Fruit fly (Drosophila melanogaster): ENCODE results near the gene toe.

DNA sequence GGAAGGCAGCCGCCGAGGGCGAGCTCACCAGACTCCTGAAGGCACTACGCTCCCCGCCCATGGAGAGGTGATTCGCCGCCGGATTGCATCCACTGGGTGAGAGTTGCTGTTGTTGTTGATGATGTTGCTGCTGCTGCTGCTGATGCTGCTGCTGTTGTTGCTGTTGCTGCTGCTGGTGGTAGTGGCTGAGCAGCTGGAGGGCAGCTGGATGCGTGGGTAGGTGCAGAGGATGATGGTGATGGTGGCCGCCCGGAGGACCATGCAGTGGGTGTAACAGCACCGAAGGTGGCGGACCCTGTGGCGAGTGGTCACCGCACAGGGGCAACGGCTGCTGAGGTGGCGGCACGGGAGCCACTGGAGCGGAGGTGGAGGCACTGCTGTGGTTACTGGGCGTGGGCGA is 31.1 kb upstream of the toe start:
- no peak for TF ChIP-seq Sin3A (optimal IDR thresholded peaks at IDR 0.05)
- TF ChIP-seq insv (optimal IDR thresholded peaks at IDR 0.05): no peak
- TF ChIP-seq psq (optimal IDR thresholded peaks at IDR 0.05): no peak
